Fruit fly (Drosophila melanogaster) whole organism, embryonic: Measurements from ENCODE around the gene Grasp65.
A peak's percentile ranks its signal among the peaks of the same experiment; 100 is the strongest.

Source experiments
- Abd-B ChIP-seq: fragments of 200-800 bp; sonication (Bioruptor generic); optimal IDR thresholded peaks from 2 replicates; lab custom pipeline; 2018; ENCODE audit warnings: missing biosample characterization, mild to moderate bottlenecking, missing genetic modification characterization, moderate library complexity
- Ada2b ChIP-seq: fragments of 200-800 bp; sonication (Bioruptor generic); IDR thresholded peaks from 2 replicates; pipeline ENCODE4 v1.3.6; 2022; ENCODE audit warnings: missing biosample characterization, missing genetic modification characterization
- Atf3 ChIP-seq: fragments of 200-800 bp; sonication (Bioruptor generic); optimal IDR thresholded peaks from 3 replicates; lab custom pipeline; 2016; ENCODE audit warnings: missing biosample characterization, missing genetic modification characterization
- Atf6 ChIP-seq: fragments of 200-800 bp; sonication (Bioruptor generic); IDR thresholded peaks from 2 replicates; pipeline ENCODE4 v1.3.6; 2022; ENCODE audit warnings: missing biosample characterization, missing genetic modification characterization
- Blimp-1 ChIP-seq: fragments of 200-800 bp; sonication (Bioruptor generic); optimal IDR thresholded peaks from 3 replicates; lab custom pipeline; 2018; ENCODE audit warnings: missing biosample characterization, missing genetic modification characterization, mild to moderate bottlenecking, moderate library complexity, missing genetic modification reagents
- CG11504 ChIP-seq: fragments of 200-800 bp; sonication (Bioruptor generic); optimal IDR thresholded peaks from 3 replicates; lab custom pipeline; 2019; ENCODE audit warnings: missing biosample characterization, mild to moderate bottlenecking, missing genetic modification characterization, moderate library complexity
- CG12104 ChIP-seq: fragments of 200-800 bp; sonication (Bioruptor generic); optimal IDR thresholded peaks from 3 replicates; lab custom pipeline; 2016; ENCODE audit warnings: missing biosample characterization, missing genetic modification characterization
- CG13624 ChIP-seq: fragments of 200-800 bp; sonication (Bioruptor generic); optimal IDR thresholded peaks from 2 replicates; lab custom pipeline; 2016; ENCODE audit warnings: missing biosample characterization, missing genetic modification characterization
- CG14965 ChIP-seq: fragments of 200-800 bp; sonication (Bioruptor generic); optimal IDR thresholded peaks from 2 replicates; lab custom pipeline; 2016; ENCODE audit warnings: missing biosample characterization, missing genetic modification characterization, borderline replicate concordance
- CG15269 ChIP-seq: fragments of 200-800 bp; sonication (Bioruptor generic); optimal IDR thresholded peaks from 2 replicates; lab custom pipeline; 2018; ENCODE audit warnings: missing biosample characterization, mild to moderate bottlenecking, missing genetic modification characterization, moderate library complexity
- CG1603 ChIP-seq: fragments of 200-800 bp; sonication (Bioruptor generic); optimal IDR thresholded peaks from 2 replicates; lab custom pipeline; 2019; ENCODE audit warnings: missing biosample characterization, mild to moderate bottlenecking, missing genetic modification characterization, moderate library complexity
- CG17385 ChIP-seq: fragments of 200-800 bp; sonication (Bioruptor generic); optimal IDR thresholded peaks from 3 replicates; lab custom pipeline; 2018; ENCODE audit warnings: missing biosample characterization, mild to moderate bottlenecking, missing genetic modification characterization
- CG1792 ChIP-seq: fragments of 200-800 bp; sonication (Bioruptor generic); optimal IDR thresholded peaks from 2 replicates; lab custom pipeline; 2016; ENCODE audit warnings: missing biosample characterization, missing genetic modification characterization
- CG18476 ChIP-seq: fragments of 200-800 bp; sonication (Bioruptor generic); optimal IDR thresholded peaks from 2 replicates; lab custom pipeline; 2016; ENCODE audit warnings: missing biosample characterization, mild to moderate bottlenecking, missing genetic modification characterization
- CG18599 ChIP-seq: fragments of 200-800 bp; sonication (Bioruptor generic); optimal IDR thresholded peaks from 3 replicates; lab custom pipeline; 2017; ENCODE audit warnings: missing biosample characterization, missing genetic modification characterization, mild to moderate bottlenecking, moderate library complexity, missing genetic modification reagents
- CG2120 ChIP-seq: fragments of 200-800 bp; sonication (Bioruptor generic); optimal IDR thresholded peaks from 3 replicates; lab custom pipeline; 2016; ENCODE audit warnings: missing biosample characterization, missing genetic modification characterization
- CG2678 ChIP-seq: fragments of 200-800 bp; sonication (Bioruptor generic); optimal IDR thresholded peaks from 3 replicates; lab custom pipeline; 2019; ENCODE audit warnings: missing biosample characterization, mild to moderate bottlenecking, missing genetic modification characterization, moderate library complexity
- CG30403 ChIP-seq: fragments of 200-800 bp; sonication (Bioruptor generic); optimal IDR thresholded peaks from 3 replicates; lab custom pipeline; 2016; ENCODE audit warnings: missing biosample characterization, missing genetic modification characterization
- CG32532 ChIP-seq: fragments of 200-800 bp; sonication (Bioruptor generic); IDR thresholded peaks from 2 replicates; pipeline ENCODE4 v1.3.6; 2022; ENCODE audit warnings: missing biosample characterization, missing genetic modification characterization
- CG3281 ChIP-seq: fragments of 200-800 bp; sonication (Bioruptor generic); optimal IDR thresholded peaks from 3 replicates; lab custom pipeline; 2017; ENCODE audit warnings: missing biosample characterization, mild to moderate bottlenecking, missing genetic modification characterization
- CG5245 ChIP-seq: fragments of 200-800 bp; sonication (Bioruptor generic); optimal IDR thresholded peaks from 3 replicates; lab custom pipeline; 2016; ENCODE audit warnings: missing biosample characterization, missing genetic modification characterization
- CG8478 ChIP-seq: fragments of >200 bp; optimal IDR thresholded peaks from 2 replicates; lab custom pipeline; 2018
- Chrac-16 ChIP-seq: fragments of 200-800 bp; sonication (Bioruptor generic); optimal IDR thresholded peaks from 3 replicates; lab custom pipeline; 2016; ENCODE audit warnings: missing biosample characterization, missing genetic modification characterization
- Dref ChIP-seq: fragments of 200-800 bp; sonication (Bioruptor generic); IDR thresholded peaks from 2 replicates; pipeline ENCODE4 v1.3.6; 2022; ENCODE audit warnings: missing biosample characterization, missing genetic modification characterization
- Drgx ChIP-seq: fragments of 200-800 bp; sonication (Bioruptor generic); IDR thresholded peaks from 2 replicates; pipeline ENCODE4 v1.3.6; 2022; ENCODE audit warnings: missing biosample characterization, missing genetic modification characterization
- Eip74EF ChIP-seq, 2 experiments: fragments of 200-800 bp in 1 of 2; fragments of >200 bp in 1 of 2; sonication (Bioruptor generic) in 1 of 2; optimal IDR thresholded peaks; 2 replicates each; lab custom pipeline; 2017 to 2019; ENCODE audit warnings: missing biosample characterization in 2 of 2, missing genetic modification characterization in 2 of 2, mild to moderate bottlenecking in 1 of 2, moderate library complexity in 1 of 2
- Fer3 ChIP-seq: fragments of 200-800 bp; sonication (Bioruptor generic); optimal IDR thresholded peaks from 2 replicates; lab custom pipeline; 2018; ENCODE audit warnings: missing biosample characterization, mild to moderate bottlenecking, missing genetic modification characterization, moderate library complexity
- Hr3 ChIP-seq: fragments of 200-800 bp; sonication (Bioruptor generic); optimal IDR thresholded peaks from 3 replicates; lab custom pipeline; 2016; ENCODE audit warnings: missing biosample characterization, missing genetic modification characterization
- Hr51 ChIP-seq, 2 experiments: fragments of 200-800 bp; sonication (Bioruptor generic); optimal IDR thresholded peaks; 2 replicates in 1 of 2; 3 replicates in 1 of 2; lab custom pipeline; 2016 to 2018; ENCODE audit warnings: missing biosample characterization in 2 of 2, missing genetic modification characterization in 2 of 2, mild to moderate bottlenecking in 1 of 2, moderate library complexity in 1 of 2
- Meics ChIP-seq: fragments of 200-800 bp; sonication (Bioruptor generic); optimal IDR thresholded peaks from 2 replicates; lab custom pipeline; 2017; ENCODE audit warnings: missing biosample characterization, mild to moderate bottlenecking, missing genetic modification characterization
- Poxn ChIP-seq: fragments of 200-800 bp; sonication (Bioruptor generic); IDR thresholded peaks from 2 replicates; pipeline ENCODE4 v1.3.6; 2022; ENCODE audit warnings: missing biosample characterization, missing genetic modification characterization
- Rx ChIP-seq: fragments of 200-800 bp; sonication (Bioruptor generic); IDR thresholded peaks from 2 replicates; pipeline ENCODE4 v1.3.6; 2022; ENCODE audit warnings: missing biosample characterization, missing genetic modification characterization
- Sox100B ChIP-seq: fragments of 200-800 bp; sonication (Bioruptor generic); optimal IDR thresholded peaks from 3 replicates; lab custom pipeline; 2018; ENCODE audit warnings: missing biosample characterization, mild to moderate bottlenecking, missing genetic modification characterization
- Taf1 ChIP-seq: fragments of 200-800 bp; sonication (Bioruptor generic); IDR thresholded peaks from 2 replicates; pipeline ENCODE4 v1.3.6; 2022; ENCODE audit warnings: missing biosample characterization, missing genetic modification characterization
- bcd ChIP-seq: fragments of 200-800 bp; sonication (Bioruptor generic); optimal IDR thresholded peaks from 2 replicates; lab custom pipeline; 2017; ENCODE audit warnings: missing biosample characterization, mild to moderate bottlenecking, missing genetic modification characterization
- cas ChIP-seq: fragments of 200-800 bp; sonication (Bioruptor generic); IDR thresholded peaks from 2 replicates; pipeline ENCODE4 v1.3.6; 2022; ENCODE audit warnings: missing biosample characterization, missing genetic modification characterization
- crc ChIP-seq: fragments of 200-800 bp; sonication (Bioruptor generic); optimal IDR thresholded peaks from 2 replicates; lab custom pipeline; 2016; ENCODE audit warnings: missing biosample characterization, missing genetic modification characterization
- cwo ChIP-seq: fragments of 200-800 bp; sonication (Bioruptor generic); optimal IDR thresholded peaks from 3 replicates; lab custom pipeline; 2017; ENCODE audit warnings: missing biosample characterization, missing genetic modification characterization, mild to moderate bottlenecking, moderate library complexity, missing genetic modification reagents
- dysf ChIP-seq: fragments of 200-800 bp; sonication (Bioruptor generic); IDR thresholded peaks from 3 replicates; pipeline ENCODE4 v1.3.6; 2022; ENCODE audit warnings: missing biosample characterization, missing genetic modification characterization
- exex ChIP-seq: fragments of 200-800 bp; sonication (Bioruptor generic); optimal IDR thresholded peaks from 4 replicates; lab custom pipeline; 2018; ENCODE audit warnings: missing biosample characterization, mild to moderate bottlenecking, missing genetic modification characterization, moderate library complexity
- fd96Cb ChIP-seq: fragments of 200-800 bp; sonication (Bioruptor generic); optimal IDR thresholded peaks from 2 replicates; lab custom pipeline; 2018; ENCODE audit warnings: missing biosample characterization, mild to moderate bottlenecking, missing genetic modification characterization, moderate library complexity
- gcm2 ChIP-seq: fragments of 200-800 bp; sonication (Bioruptor generic); optimal IDR thresholded peaks from 2 replicates; lab custom pipeline; 2016; ENCODE audit warnings: missing biosample characterization, missing genetic modification characterization
- her ChIP-seq: fragments of 200-800 bp; sonication (Bioruptor generic); optimal IDR thresholded peaks from 2 replicates; lab custom pipeline; 2016; ENCODE audit warnings: missing biosample characterization, missing genetic modification characterization
- lab ChIP-seq: fragments of 200-800 bp; sonication (Bioruptor generic); optimal IDR thresholded peaks from 3 replicates; lab custom pipeline; 2017; ENCODE audit warnings: missing biosample characterization, missing genetic modification characterization, mild to moderate bottlenecking, moderate library complexity, missing genetic modification reagents
- shn ChIP-seq: fragments of 200-800 bp; sonication (Bioruptor generic); optimal IDR thresholded peaks from 3 replicates; lab custom pipeline; 2016; ENCODE audit warnings: missing biosample characterization, missing genetic modification characterization
- sug ChIP-seq: fragments of 200-800 bp; optimal IDR thresholded peaks from 2 replicates; lab custom pipeline; 2019; ENCODE audit warnings: missing biosample characterization, mild to moderate bottlenecking, missing genetic modification characterization, moderate library complexity
- tap ChIP-seq: fragments of 200-800 bp; optimal IDR thresholded peaks from 3 replicates; lab custom pipeline; 2019; ENCODE audit warnings: missing biosample characterization, mild to moderate bottlenecking, missing genetic modification characterization, moderate library complexity
- tna ChIP-seq: fragments of 200-800 bp; sonication (Bioruptor generic); IDR thresholded peaks from 2 replicates; pipeline ENCODE4 v1.3.6; 2022; ENCODE audit warnings: missing biosample characterization, missing genetic modification characterization; ENCODE audit not compliant: partially characterized antibody

The Grasp65 gene

dm6 chr3L:19940349-19940748, 15.6 kb downstream of the Grasp65 start (continued):
- TF ChIP-seq CG11504 (tag; lab: Kevin White, UChicago) (peak; percentile 29), Taf1 (GFP tag; lab: Robert Waterston, UW) (no peak), CG1792 (no peak), dysf (GFP tag; lab: Robert Waterston, UW) (no peak; the same call in 2 of the 3 replicates), CG3281 (peak; percentile 58), CG2678 (tag; lab: Kevin White, UChicago) (peak; percentile 42), CG15269 (peak; percentile 37), CG32532 (GFP tag; lab: Robert Waterston, UW) (peak; percentile 57; the same call in 1 of the 2 replicates), Fer3 (tag; lab: Kevin White, UChicago) (peak; percentile 41), Hr51 (GFP tag; optimal IDR thresholded peaks at IDR 0.05; lab: Kevin White, UChicago) (peak in 1 of 2 experiments; percentile 48), CG8478 (lab: Kevin White, UChicago) (no peak)

dm6 chr3L:19941162-19941561, 16.4 kb downstream of the Grasp65 start:
- TF ChIP-seq CG14965 (GFP tag; lab: Kevin White, UChicago) (no peak), sug (tag; lab: Kevin White, UChicago) (peak; percentile 37), exex (tag; lab: Kevin White, UChicago) (peak; percentile 75), Atf3 (GFP tag; lab: Kevin White, UChicago) (no peak), Sox100B (GFP tag; lab: Kevin White, UChicago) (no peak), Atf6 (GFP tag; lab: Robert Waterston, UW) (no peak), Eip74EF (GFP tag; optimal IDR thresholded peaks at IDR 0.05; lab: Kevin White, UChicago) (no peak), Poxn (no peak)

dm6 chr3L:19945469-19945868, 20.7 kb downstream of the Grasp65 start:
- no peak for TF ChIP-seq CG13624 (GFP tag; lab: Kevin White, UChicago)
- no peak for TF ChIP-seq CG18599 (GFP tag; lab: Kevin White, UChicago)
- TF ChIP-seq Chrac-16 (GFP tag; lab: Kevin White, UChicago), result no peak
- 0 out of 2 replicates have a peak, but pooled peaks have one; percentile 10 for TF ChIP-seq Ada2b (GFP tag; lab: Robert Waterston, UW)
- TF ChIP-seq tna (GFP tag; lab: Robert Waterston, UW), result no peak
- TF ChIP-seq CG17385 (GFP tag; lab: Kevin White, UChicago), result no peak
- TF ChIP-seq fd96Cb (tag; lab: Kevin White, UChicago), result peak; percentile 28
- TF ChIP-seq cas (GFP tag; lab: Robert Waterston, UW), result no peak
- peak; percentile 39 for TF ChIP-seq Blimp-1 (GFP tag; lab: Kevin White, UChicago)
- peak; percentile 3 for TF ChIP-seq Abd-B (GFP tag; lab: Kevin White, UChicago)
- no peak for TF ChIP-seq gcm2 (GFP tag; lab: Kevin White, UChicago)
- TF ChIP-seq Rx, result 0 out of 2 replicates have a peak, but pooled peaks have one; percentile 16
- TF ChIP-seq cwo (GFP tag; lab: Kevin White, UChicago), result peak; percentile 8
- peak; percentile 52 for TF ChIP-seq CG1603 (tag; lab: Kevin White, UChicago)
- no peak for TF ChIP-seq shn (GFP tag; lab: Kevin White, UChicago)
- TF ChIP-seq CG30403 (GFP tag; lab: Kevin White, UChicago), result peak; percentile 33
- TF ChIP-seq lab (GFP tag; lab: Kevin White, UChicago), result peak; percentile 36
- peak; percentile 3 for TF ChIP-seq Sox100B (GFP tag; lab: Kevin White, UChicago)
- peak; percentile 2 for TF ChIP-seq CG12104 (GFP tag; lab: Kevin White, UChicago)
- no peak for TF ChIP-seq her (GFP tag; lab: Kevin White, UChicago)
- TF ChIP-seq bcd (GFP tag; lab: Kevin White, UChicago), result peak; percentile 1
- no peak for TF ChIP-seq Dref
- TF ChIP-seq CG18476 (GFP tag; lab: Kevin White, UChicago), result peak; percentile 1
- TF ChIP-seq tap (tag; lab: Kevin White, UChicago), result no peak
- no peak for TF ChIP-seq crc (GFP tag; lab: Kevin White, UChicago)
- TF ChIP-seq CG5245, result no peak
- TF ChIP-seq CG2120 (GFP tag; lab: Kevin White, UChicago), result peak; percentile 22
- TF ChIP-seq Meics, result peak; percentile 39
- peak; percentile 7 for TF ChIP-seq Hr3 (GFP tag; lab: Kevin White, UChicago)
- TF ChIP-seq Drgx, result no peak
